Worm (Caenorhabditis elegans) whole organism, L4 larva: ENCODE measurements around the gene Y37A1A.4.
A peak's percentile ranks its signal among the peaks of the same experiment; 100 is the strongest.

Experiments
- F26F4.8 ChIP-seq: fragments of 200-800 bp; sonication (Bioruptor generic); conservative IDR thresholded peaks from 2 replicates; pipeline ENCODE4 v1.3.6; 2022; ENCODE audit warnings: missing genetic modification characterization, missing compliant biosample characterization
- F37D6.2 ChIP-seq: sonication (generic microtip); optimal IDR thresholded peaks from 2 replicates; lab custom pipeline; 2016; ENCODE audit warnings: mild to moderate bottlenecking, missing genetic modification characterization, missing compliant biosample characterization
- F49E8.2 ChIP-seq: sonication (generic microtip); optimal IDR thresholded peaks from 2 replicates; lab custom pipeline; 2016; ENCODE audit warnings: missing compliant biosample characterization, mild to moderate bottlenecking, missing genetic modification characterization, borderline replicate concordance
- R02D3.7 ChIP-seq: fragments of 150-350 bp; sonication (generic microtip); optimal IDR thresholded peaks from 3 replicates; lab custom pipeline; 2014; ENCODE audit warnings: missing biosample characterization, missing genetic modification characterization
- T20F7.1 ChIP-seq: fragments of 200-800 bp; sonication (Bioruptor generic); optimal IDR thresholded peaks from 2 replicates; lab custom pipeline; 2018; ENCODE audit warnings: mild to moderate bottlenecking, missing genetic modification characterization, missing compliant biosample characterization
- Y105C5A.15 ChIP-seq: fragments of 200-800 bp; sonication (Bioruptor generic); IDR thresholded peaks from 2 replicates; pipeline ENCODE4 v1.3.6; 2022; ENCODE audit warnings: missing genetic modification characterization, missing compliant biosample characterization
- Y5F2A.4 ChIP-seq: fragments of 200-800 bp; sonication (Bioruptor generic); optimal IDR thresholded peaks from 2 replicates; lab custom pipeline; 2018; ENCODE audit warnings: mild to moderate bottlenecking, missing genetic modification characterization, missing compliant biosample characterization
- Y75B8A.6 ChIP-seq: fragments of 200-800 bp; sonication (Bioruptor generic); IDR thresholded peaks from 2 replicates; pipeline ENCODE4 v1.3.6; 2022; ENCODE audit warnings: missing genetic modification reagents, missing genetic modification characterization, missing compliant biosample characterization
- aha-1 ChIP-seq: fragments of 150-350 bp; peaks from one replicate; lab custom pipeline; 2014; ENCODE audit warnings: missing biosample characterization, missing genetic modification characterization
- arid-1 ChIP-seq: fragments of 200-800 bp; sonication (Bioruptor generic); conservative IDR thresholded peaks from 2 replicates; pipeline ENCODE4 v1.3.6; 2022; ENCODE audit warnings: missing genetic modification reagents, missing genetic modification characterization, missing compliant biosample characterization
- ceh-28 ChIP-seq: fragments of 150-350 bp; optimal IDR thresholded peaks from 2 replicates; lab custom pipeline; 2014; ENCODE audit warnings: missing biosample characterization, missing genetic modification reagents, missing genetic modification characterization
- ceh-32 ChIP-seq: sonication (generic microtip); optimal IDR thresholded peaks from 2 replicates; lab custom pipeline; 2016; ENCODE audit warnings: mild to moderate bottlenecking, missing genetic modification characterization, missing compliant biosample characterization; ENCODE audit not compliant: poor library complexity
- ceh-62 ChIP-seq: sonication (generic microtip); optimal IDR thresholded peaks from 2 replicates; lab custom pipeline; 2017; ENCODE audit warnings: missing biosample characterization, missing genetic modification characterization
- daf-12 ChIP-seq: fragments of 150-350 bp; optimal IDR thresholded peaks from 2 replicates; lab custom pipeline; 2014; ENCODE audit warnings: missing biosample characterization, missing genetic modification reagents, missing genetic modification characterization
- daf-16 ChIP-seq, 3 experiments: sonication (generic microtip); optimal IDR thresholded peaks; 2 replicates each; lab custom pipeline; 2016 to 2017; ENCODE audit warnings: missing genetic modification characterization in 3 of 3, missing genetic modification reagents in 3 of 3, mild to moderate bottlenecking in 2 of 3, missing compliant biosample characterization in 2 of 3, missing biosample characterization in 1 of 3, moderate library complexity in 1 of 3
- daf-19 ChIP-seq: fragments of 200-800 bp; sonication (Bioruptor generic); conservative IDR thresholded peaks from 2 replicates; pipeline ENCODE4 v1.3.6; 2022; ENCODE audit warnings: missing genetic modification characterization, missing compliant biosample characterization
- dmd-8 ChIP-seq: fragments of 200-800 bp; sonication (Bioruptor generic); IDR thresholded peaks from 2 replicates; pipeline ENCODE4 v1.3.6; 2022; ENCODE audit warnings: missing genetic modification characterization, missing compliant biosample characterization
- dpl-1 ChIP-seq: fragments of 150-350 bp; optimal IDR thresholded peaks from 2 replicates; lab custom pipeline; 2014; ENCODE audit warnings: missing biosample characterization, missing genetic modification reagents, missing genetic modification characterization
- egl-43 ChIP-seq: fragments of 200-800 bp; sonication (Bioruptor generic); IDR thresholded peaks from 2 replicates; pipeline ENCODE4 v1.3.6; 2022; ENCODE audit warnings: missing genetic modification reagents, missing genetic modification characterization, missing compliant biosample characterization
- fos-1 ChIP-seq: fragments of 150-350 bp; optimal IDR thresholded peaks from 2 replicates; lab custom pipeline; 2014; ENCODE audit warnings: missing biosample characterization, missing genetic modification characterization
- gei-8 ChIP-seq: fragments of 200-800 bp; sonication (Bioruptor generic); optimal IDR thresholded peaks from 2 replicates; lab custom pipeline; 2018; ENCODE audit warnings: mild to moderate bottlenecking, missing genetic modification characterization, missing compliant biosample characterization
- hlh-30 ChIP-seq: sonication (generic microtip); optimal IDR thresholded peaks from 2 replicates; lab custom pipeline; 2017; ENCODE audit warnings: antibody characterized with exemption, mild to moderate bottlenecking, missing genetic modification characterization, missing compliant biosample characterization; ENCODE audit not compliant: insufficient read depth
- hmg-1.1 ChIP-seq: fragments of 200-800 bp; sonication (Bioruptor generic); IDR thresholded peaks from 2 replicates; pipeline ENCODE4 v1.3.6; 2022; ENCODE audit warnings: missing genetic modification reagents, missing genetic modification characterization, missing compliant biosample characterization
- jun-1 ChIP-seq: fragments of 150-350 bp; optimal IDR thresholded peaks from 2 replicates; lab custom pipeline; 2014; ENCODE audit warnings: missing biosample characterization, missing genetic modification reagents, missing genetic modification characterization
- lim-7 ChIP-seq: fragments of 200-800 bp; sonication (Bioruptor generic); IDR thresholded peaks from 2 replicates; pipeline ENCODE4 v1.3.6; 2022; ENCODE audit warnings: missing genetic modification characterization, missing compliant biosample characterization
- lin-1 ChIP-seq: fragments of 200-800 bp; sonication (Bioruptor generic); IDR thresholded peaks from 2 replicates; pipeline ENCODE4 v1.3.6; 2022; ENCODE audit warnings: missing genetic modification reagents, missing genetic modification characterization, missing compliant biosample characterization
- lin-15B ChIP-seq: fragments of 150-350 bp; sonication (generic microtip); optimal IDR thresholded peaks from 3 replicates; lab custom pipeline; 2014; ENCODE audit warnings: missing biosample characterization, missing genetic modification characterization
- lir-3 ChIP-seq: sonication (generic microtip); optimal IDR thresholded peaks from 2 replicates; lab custom pipeline; 2016; ENCODE audit warnings: mild to moderate bottlenecking, missing genetic modification characterization, missing compliant biosample characterization
- madf-5 ChIP-seq, 2 experiments: fragments of 200-800 bp; sonication (Bioruptor generic); IDR thresholded peaks; 2 replicates each; pipeline ENCODE4 v1.3.6; 2022; ENCODE audit warnings: missing compliant biosample characterization in 2 of 2, missing genetic modification characterization in 2 of 2
- madf-9 ChIP-seq: fragments of 200-800 bp; sonication (Bioruptor generic); conservative IDR thresholded peaks from 2 replicates; pipeline ENCODE4 v1.3.6; 2022; ENCODE audit warnings: missing genetic modification reagents, missing genetic modification characterization, missing compliant biosample characterization
- mdt-29 ChIP-seq: fragments of 200-800 bp; sonication (Bioruptor generic); IDR thresholded peaks from 2 replicates; pipeline ENCODE4 v1.3.6; 2022; ENCODE audit warnings: missing genetic modification reagents, missing genetic modification characterization, missing compliant biosample characterization
- mxl-2 ChIP-seq: fragments of 200-800 bp; sonication (Bioruptor generic); conservative IDR thresholded peaks from 2 replicates; pipeline ENCODE4 v1.3.6; 2022; ENCODE audit warnings: missing genetic modification reagents, missing genetic modification characterization, missing compliant biosample characterization
- nhr-102 ChIP-seq: sonication (generic microtip); optimal IDR thresholded peaks from 2 replicates; lab custom pipeline; 2016; ENCODE audit warnings: mild to moderate bottlenecking, missing genetic modification characterization, moderate library complexity, missing compliant biosample characterization
- nhr-111 ChIP-seq: fragments of 200-800 bp; sonication (Bioruptor generic); optimal IDR thresholded peaks from 2 replicates; lab custom pipeline; 2018; ENCODE audit warnings: mild to moderate bottlenecking, missing genetic modification characterization, missing compliant biosample characterization
- nhr-28 ChIP-seq: fragments of 150-350 bp; optimal IDR thresholded peaks from 2 replicates; lab custom pipeline; 2014; ENCODE audit warnings: missing biosample characterization, missing genetic modification characterization
- nhr-41 ChIP-seq: fragments of 200-800 bp; sonication (Bioruptor generic); IDR thresholded peaks from 2 replicates; pipeline ENCODE4 v1.3.6; 2022; ENCODE audit warnings: missing genetic modification reagents, missing genetic modification characterization, missing compliant biosample characterization
- nhr-42 ChIP-seq: fragments of 200-800 bp; sonication (Bioruptor generic); IDR thresholded peaks from 2 replicates; pipeline ENCODE4 v1.3.6; 2022; ENCODE audit warnings: missing genetic modification characterization, missing compliant biosample characterization
- nhr-48 ChIP-seq: sonication (generic microtip); optimal IDR thresholded peaks from 2 replicates; lab custom pipeline; 2016; ENCODE audit warnings: mild to moderate bottlenecking, missing genetic modification characterization, missing compliant biosample characterization
- php-3 ChIP-seq: fragments of 200-800 bp; sonication (Bioruptor generic); IDR thresholded peaks from 2 replicates; pipeline ENCODE4 v1.3.6; 2022; ENCODE audit warnings: missing genetic modification reagents, missing genetic modification characterization, missing compliant biosample characterization
- rbr-2 ChIP-seq: sonication (generic microtip); optimal IDR thresholded peaks from 2 replicates; lab custom pipeline; 2016; ENCODE audit warnings: missing genotype, missing genetic modification characterization, missing compliant biosample characterization
- sdz-12 ChIP-seq: fragments of 200-800 bp; sonication (Bioruptor generic); optimal IDR thresholded peaks from 2 replicates; lab custom pipeline; 2018; ENCODE audit warnings: mild to moderate bottlenecking, missing genetic modification characterization, missing compliant biosample characterization
- set-16 ChIP-seq: fragments of 200-800 bp; sonication (Bioruptor generic); IDR thresholded peaks from 2 replicates; pipeline ENCODE4 v1.3.6; 2022; ENCODE audit warnings: missing genetic modification reagents, missing genetic modification characterization, missing compliant biosample characterization
- snpc-4 ChIP-seq: fragments of 150-350 bp; optimal IDR thresholded peaks from 2 replicates; lab custom pipeline; 2014; ENCODE audit warnings: missing biosample characterization, missing genetic modification characterization
- tag-97 ChIP-seq: fragments of 200-800 bp; sonication (Bioruptor generic); IDR thresholded peaks from 2 replicates; pipeline ENCODE4 v1.3.6; 2022; ENCODE audit warnings: missing genetic modification characterization, missing compliant biosample characterization
- unc-39 ChIP-seq: sonication (generic microtip); optimal IDR thresholded peaks from 2 replicates; lab custom pipeline; 2017; ENCODE audit warnings: missing biosample characterization, missing genetic modification characterization
- vab-7 ChIP-seq: fragments of 200-800 bp; sonication (Bioruptor generic); IDR thresholded peaks from 2 replicates; pipeline ENCODE4 v1.3.6; 2022; ENCODE audit warnings: missing genetic modification reagents, missing genetic modification characterization, missing compliant biosample characterization
- zag-1 ChIP-seq: fragments of 150-350 bp; optimal IDR thresholded peaks from 2 replicates; lab custom pipeline; 2014; ENCODE audit warnings: missing biosample characterization, missing genetic modification characterization
- zfp-3 ChIP-seq: fragments of 200-800 bp; sonication (Bioruptor generic); conservative IDR thresholded peaks from 2 replicates; pipeline ENCODE4 v1.3.6; 2022; ENCODE audit warnings: missing genetic modification reagents, missing genetic modification characterization, missing compliant biosample characterization
- ztf-11 ChIP-seq: fragments of 150-350 bp; optimal IDR thresholded peaks from 2 replicates; lab custom pipeline; 2014; ENCODE audit warnings: missing biosample characterization, missing genetic modification characterization

Y37A1A.4 gene

ce11 chrIV:13887408-13888163 is 46.6 kb upstream of the Y37A1A.4 start, which contains the start of gene lin-66 (continued):
- TF ChIP-seq daf-16 (GFP tag; optimal IDR thresholded peaks at IDR 0.05; lab: Kevin White, UChicago), result peak; percentile 56 to 64
- peak; percentile 67 for TF ChIP-seq daf-16 (tag; optimal IDR thresholded peaks at IDR 0.05; lab: Kevin White, UChicago)
- no peak for TF ChIP-seq unc-39 (tag; lab: Kevin White, UChicago)
- TF ChIP-seq daf-19, result no peak
- TF ChIP-seq nhr-28 (tag; lab: Kevin White, UChicago), result peak; percentile 54
- no peak for TF ChIP-seq fos-1 (tag; lab: Kevin White, UChicago)
- TF ChIP-seq daf-12 (tag; lab: Kevin White, UChicago), result no peak
- TF ChIP-seq ztf-11 (tag; lab: Kevin White, UChicago), result no peak
- TF ChIP-seq Y5F2A.4 (GFP tag; lab: Kevin White, UChicago), result no peak
- TF ChIP-seq F49E8.2 (tag; lab: Kevin White, UChicago), result no peak
- TF ChIP-seq snpc-4 (tag; lab: Kevin White, UChicago), result no peak
- TF ChIP-seq nhr-111 (GFP tag; lab: Kevin White, UChicago), result no peak
- TF ChIP-seq lin-1 (GFP tag; lab: Robert Waterston, UW), result peak; percentile 68; the same call in 1 of the 2 replicates
- TF ChIP-seq lin-15B (tag; lab: Kevin White, UChicago), result no peak
- TF ChIP-seq R02D3.7 (tag; lab: Kevin White, UChicago), result no peak
- no peak for TF ChIP-seq tag-97 (GFP tag; lab: Robert Waterston, UW)
- TF ChIP-seq nhr-41 (GFP tag; lab: Robert Waterston, UW), result 0 out of 2 replicates have a peak, but pooled peaks have one; percentile 57
- no peak for TF ChIP-seq Y75B8A.6 (GFP tag; lab: Robert Waterston, UW)
- 0 out of 4 replicates have a peak, but pooled peaks of 1 of the 2 experiments have one; percentile 66 for TF ChIP-seq madf-5 (GFP tag; IDR thresholded peaks at IDR 0.05; lab: Robert Waterston, UW)
- no peak for TF ChIP-seq zag-1 (tag; lab: Kevin White, UChicago)
- peak; percentile 95 for TF ChIP-seq rbr-2 (tag; lab: Kevin White, UChicago)
- peak; percentile 2 for TF ChIP-seq gei-8 (GFP tag; lab: Kevin White, UChicago)
- TF ChIP-seq dmd-8, result 0 out of 2 replicates have a peak, but pooled peaks have one; percentile 60
- no peak for TF ChIP-seq mxl-2 (GFP tag; lab: Robert Waterston, UW)
- TF ChIP-seq zfp-3 (GFP tag; lab: Robert Waterston, UW), result no peak
- no peak for TF ChIP-seq Y105C5A.15 (GFP tag; lab: Robert Waterston, UW)
- peak; percentile 84 for TF ChIP-seq egl-43 (GFP tag; lab: Robert Waterston, UW)
- TF ChIP-seq nhr-48, result peak; percentile 82
- TF ChIP-seq F26F4.8 (GFP tag; lab: Robert Waterston, UW), result no peak
- peak; percentile 50; the same call in 1 of the 2 replicates for TF ChIP-seq lim-7 (GFP tag; lab: Robert Waterston, UW)
- TF ChIP-seq aha-1, result peak; percentile 97
- TF ChIP-seq sdz-12 (GFP tag; lab: Kevin White, UChicago), result peak; percentile 81
- 0 out of 2 replicates have a peak, but pooled peaks have one; percentile 38 for TF ChIP-seq mdt-29
- TF ChIP-seq hmg-1.1 (GFP tag; lab: Robert Waterston, UW), result peak; percentile 96
- peak; percentile 78 for TF ChIP-seq ceh-32 (tag; lab: Kevin White, UChicago)
- TF ChIP-seq arid-1 (GFP tag; lab: Robert Waterston, UW), result peak; percentile 60; the same call in 1 of the 2 replicates
- TF ChIP-seq lir-3 (tag; lab: Kevin White, UChicago), result peak; percentile 25
- TF ChIP-seq nhr-102 (tag; lab: Kevin White, UChicago), result peak; percentile 73
- TF ChIP-seq madf-9 (GFP tag; lab: Robert Waterston, UW), result peak; percentile 68
- no peak for TF ChIP-seq ceh-62
- TF ChIP-seq hlh-30, result peak; percentile 87
- peak; percentile 77 for TF ChIP-seq nhr-42
- TF ChIP-seq php-3 (GFP tag; lab: Robert Waterston, UW), result peak; percentile 61; the same call in 1 of the 2 replicates
- TF ChIP-seq jun-1, result peak; percentile 63
- peak; percentile 51 for TF ChIP-seq ceh-28 (tag; lab: Kevin White, UChicago)
- TF ChIP-seq F37D6.2, result peak; percentile 81
- TF ChIP-seq vab-7 (GFP tag; lab: Robert Waterston, UW), result peak; percentile 66
- TF ChIP-seq set-16 (GFP tag; lab: Robert Waterston, UW), result peak; percentile 98
- peak; percentile 49 for TF ChIP-seq dpl-1 (GFP tag; lab: Kevin White, UChicago)
- peak; percentile 81 for TF ChIP-seq T20F7.1
